Worm (Caenorhabditis elegans): ENCODE measurements around the gene frpr-7.

DNA sequence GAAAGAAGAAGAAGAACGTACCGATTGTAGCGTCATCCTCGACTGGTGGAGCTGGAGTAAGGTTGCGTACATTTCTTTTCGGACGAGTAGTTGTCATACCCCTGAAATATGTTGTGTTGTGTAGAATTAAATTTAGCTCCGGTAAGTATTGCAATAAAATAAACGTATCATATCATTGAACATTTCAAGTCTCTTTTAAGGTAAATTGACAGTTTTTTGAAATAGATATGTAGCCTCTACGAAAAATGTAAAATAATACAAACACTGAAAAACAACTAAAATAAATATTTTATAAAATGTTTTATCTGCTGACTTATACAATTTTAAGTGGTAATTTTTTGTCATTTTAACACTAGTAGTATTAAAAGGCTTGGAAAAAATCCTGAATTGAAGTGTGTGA is 30.3 kb upstream of the frpr-7 start, which contains the start of gene C16H3.3:
- TF ChIP-seq hlh-13 (GFP tag; optimal IDR thresholded peaks at IDR 0.05) (no peak), sox-2 (GFP tag; IDR thresholded peaks at IDR 0.05) (no peak), fkh-10 (GFP tag; optimal IDR thresholded peaks at IDR 0.05) (no peak), eyg-1 (tag; optimal IDR thresholded peaks at IDR 0.05) (no peak), pag-3 (tag; optimal IDR thresholded peaks at IDR 0.05; ENCODE audit: borderline replicate concordance) (no peak), nfya-1 (tag; optimal IDR thresholded peaks at IDR 0.05) (no peak)

Data from whole organism, late embryonic.